Fruit fly (Drosophila melanogaster): ENCODE data around the gene CG16711.

Gene CG16711

DNA sequence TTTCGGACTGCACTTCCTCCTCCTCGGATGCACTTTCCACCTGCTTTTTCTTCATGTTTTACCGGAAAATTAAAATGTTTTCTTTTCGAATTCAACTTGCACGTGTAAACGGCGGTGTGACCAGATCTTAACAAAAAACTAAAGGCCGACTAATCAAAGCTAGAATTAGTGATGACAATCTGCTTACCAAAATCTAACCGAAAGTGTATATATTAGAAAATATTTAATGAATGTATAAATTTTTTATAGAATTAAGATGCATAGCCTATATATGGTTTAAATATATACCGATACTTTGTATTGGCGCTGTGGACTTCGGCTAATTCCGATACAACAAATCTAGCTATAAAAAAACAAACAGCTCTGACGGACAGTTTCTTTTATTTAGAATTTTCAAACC, 14.8 kb downstream of the CG16711 start, which contains the start of the genes CG18178 and CG14174 (continued):
- TF ChIP-seq Oaz (GFP tag; IDR thresholded peaks at IDR 0.05), result no peak
- TF ChIP-seq CG17802 (tag; optimal IDR thresholded peaks at IDR 0.05), result peak; percentile 54
- TF ChIP-seq TFAM (GFP tag; optimal IDR thresholded peaks at IDR 0.05), result no peak
- TF ChIP-seq z (GFP tag; IDR thresholded peaks at IDR 0.05), result no peak
- TF ChIP-seq CG32532 (GFP tag; IDR thresholded peaks at IDR 0.05), result peak; percentile 67
- TF ChIP-seq chm (GFP tag; IDR thresholded peaks at IDR 0.05), result no peak
- TF ChIP-seq Hand (GFP tag; optimal IDR thresholded peaks at IDR 0.05), result peak; percentile 2
- no peak; the same call in 2 of the 3 replicates for TF ChIP-seq B-H1 (GFP tag; IDR thresholded peaks at IDR 0.05)
- TF ChIP-seq caup (GFP tag; optimal IDR thresholded peaks at IDR 0.05; ENCODE audit: severe bottlenecking), result peak; percentile 57
- TF ChIP-seq CG7928 (GFP tag; optimal IDR thresholded peaks at IDR 0.05), result peak; percentile 42
- peak in 1 of 2 experiments; percentile 76 for TF ChIP-seq dpn (GFP tag; optimal IDR thresholded peaks at IDR 0.05)
- peak; percentile 65 for TF ChIP-seq bcd (GFP tag; optimal IDR thresholded peaks at IDR 0.05)
- no peak for TF ChIP-seq CG2875 (GFP tag; optimal IDR thresholded peaks at IDR 0.05)
- peak; percentile 49; the same call in 1 of the 3 replicates for TF ChIP-seq CG11695 (GFP tag; IDR thresholded peaks at IDR 0.05)
- TF ChIP-seq CG5953 (GFP tag; IDR thresholded peaks at IDR 0.05), result no peak
- no peak for TF ChIP-seq ato (GFP tag; IDR thresholded peaks at IDR 0.05; ENCODE audit: partially characterized antibody)
- no peak for TF ChIP-seq pita (GFP tag; optimal IDR thresholded peaks at IDR 0.05)
- peak; percentile 39 for TF ChIP-seq kay (GFP tag; optimal IDR thresholded peaks at IDR 0.05)
- TF ChIP-seq CG8765 (GFP tag; IDR thresholded peaks at IDR 0.05), result 0 out of 2 replicates have a peak, but pooled peaks have one; percentile 14
- TF ChIP-seq gsb (GFP tag; IDR thresholded peaks at IDR 0.05), result no peak
- no peak for TF ChIP-seq Asciz (GFP tag; optimal IDR thresholded peaks at IDR 0.05)
- no peak for TF ChIP-seq yki (optimal IDR thresholded peaks at IDR 0.05)
- peak; percentile 51 for TF ChIP-seq Six4 (GFP tag; optimal IDR thresholded peaks at IDR 0.05)
- peak; percentile 80 for TF ChIP-seq ind (GFP tag; optimal IDR thresholded peaks at IDR 0.05)
- TF ChIP-seq unpg (GFP tag; optimal IDR thresholded peaks at IDR 0.05), result peak; percentile 56
- peak; percentile 73 for TF ChIP-seq Sox100B (GFP tag; optimal IDR thresholded peaks at IDR 0.05)
- TF ChIP-seq D (optimal IDR thresholded peaks at IDR 0.05), result no peak
- peak; percentile 16 for TF ChIP-seq D (GFP tag; optimal IDR thresholded peaks at IDR 0.05)
- TF ChIP-seq D19B (GFP tag; optimal IDR thresholded peaks at IDR 0.05), result no peak
- peak; percentile 73 for TF ChIP-seq CG33557 (GFP tag; optimal IDR thresholded peaks at IDR 0.05)
- peak; percentile 90 for TF ChIP-seq Max (GFP tag; optimal IDR thresholded peaks at IDR 0.05)
- peak; percentile 86 for TF ChIP-seq CG14710 (tag; optimal IDR thresholded peaks at IDR 0.05)
- TF ChIP-seq dm (GFP tag; optimal IDR thresholded peaks at IDR 0.05), result peak; percentile 84
- peak; percentile 59; the same call in 1 of the 2 replicates for TF ChIP-seq E2f1 (GFP tag; IDR thresholded peaks at IDR 0.05)
- peak; percentile 48 for TF ChIP-seq cato (GFP tag; optimal IDR thresholded peaks at IDR 0.05; ENCODE audit: borderline replicate concordance)
- no peak for TF ChIP-seq Eip74EF (GFP tag; optimal IDR thresholded peaks at IDR 0.05)
- no peak for TF ChIP-seq pb (GFP tag; optimal IDR thresholded peaks at IDR 0.05)
- peak; percentile 33; the same call in 1 of the 2 replicates for TF ChIP-seq H2.0 (GFP tag; IDR thresholded peaks at IDR 0.05)
- peak; percentile 70 for TF ChIP-seq CG9817 (tag; optimal IDR thresholded peaks at IDR 0.05)
- no peak for TF ChIP-seq Camta (GFP tag; optimal IDR thresholded peaks at IDR 0.05)
- TF ChIP-seq Abd-B (GFP tag; optimal IDR thresholded peaks at IDR 0.05), result peak; percentile 67
- no peak for TF ChIP-seq NC2α (GFP tag; optimal IDR thresholded peaks at IDR 0.05)
- peak; percentile 78 for TF ChIP-seq CG11504 (tag; optimal IDR thresholded peaks at IDR 0.05)
- TF ChIP-seq CG2712 (tag; optimal IDR thresholded peaks at IDR 0.05), result peak; percentile 85
- no peak for TF ChIP-seq Lim3 (GFP tag; IDR thresholded peaks at IDR 0.05)
- no peak for TF ChIP-seq CG8359 (GFP tag; optimal IDR thresholded peaks at IDR 0.05; ENCODE audit: borderline replicate concordance)
- TF ChIP-seq CG10565 (GFP tag; optimal IDR thresholded peaks at IDR 0.05), result no peak
- TF ChIP-seq chif (GFP tag; optimal IDR thresholded peaks at IDR 0.05), result no peak
- TF ChIP-seq CG32767 (GFP tag; IDR thresholded peaks at IDR 0.05), result 0 out of 2 replicates have a peak, but pooled peaks have one; percentile 60
- TF ChIP-seq ems (GFP tag; optimal IDR thresholded peaks at IDR 0.05), result no peak
- TF ChIP-seq ase (GFP tag; IDR thresholded peaks at IDR 0.05), result 0 out of 3 replicates have a peak, but pooled peaks have one; percentile 42

Data from whole organism, embryonic.